Worm (Caenorhabditis elegans) whole organism, L4 larva: ENCODE measurements around the gene C05C12.5.
"Not testable (repeated sequence)": the region's sequence is repeated elsewhere in the genome, so short reads cannot be mapped to it uniquely, and the experiment has no call there.

Experiments
- ZK546.5 ChIP-seq, 2 experiments: sonication (generic microtip); optimal IDR thresholded peaks; 2 replicates each; lab custom pipeline; 2017; ENCODE audit warnings: missing biosample characterization in 2 of 2, missing genetic modification characterization in 2 of 2
- ceh-44 ChIP-seq: fragments of 200-800 bp; sonication (Bioruptor generic); IDR thresholded peaks from 2 replicates; pipeline ENCODE4 v1.3.6; 2022; ENCODE audit warnings: missing genetic modification reagents, missing genetic modification characterization, missing compliant biosample characterization
- ceh-82 ChIP-seq: sonication (generic microtip); optimal IDR thresholded peaks from 2 replicates; lab custom pipeline; 2017; ENCODE audit warnings: missing biosample characterization, missing genetic modification characterization
- dmd-6 ChIP-seq: fragments of 200-800 bp; sonication (Bioruptor generic); IDR thresholded peaks from 2 replicates; pipeline ENCODE4 v1.3.6; 2022; ENCODE audit warnings: missing genetic modification reagents, missing genetic modification characterization, missing compliant biosample characterization
- dpl-1 ChIP-seq: fragments of 150-350 bp; optimal IDR thresholded peaks from 2 replicates; lab custom pipeline; 2014; ENCODE audit warnings: missing biosample characterization, missing genetic modification reagents, missing genetic modification characterization
- dve-1 ChIP-seq: sonication (generic microtip); optimal IDR thresholded peaks from 2 replicates; lab custom pipeline; 2017; ENCODE audit warnings: antibody characterized with exemption, mild to moderate bottlenecking, missing genetic modification characterization, missing compliant biosample characterization; ENCODE audit not compliant: insufficient read depth
- lin-1 ChIP-seq: fragments of 200-800 bp; sonication (Bioruptor generic); IDR thresholded peaks from 2 replicates; pipeline ENCODE4 v1.3.6; 2022; ENCODE audit warnings: missing genetic modification reagents, missing genetic modification characterization, missing compliant biosample characterization
- lsy-2 ChIP-seq, 2 experiments: fragments of 150-350 bp in 1 of 2; sonication (generic microtip) in 1 of 2; optimal IDR thresholded peaks; 2 replicates each; lab custom pipeline; 2014 to 2017; ENCODE audit warnings: missing biosample characterization in 2 of 2, missing genetic modification characterization in 2 of 2
- madf-5 ChIP-seq, 2 experiments: fragments of 200-800 bp; sonication (Bioruptor generic); IDR thresholded peaks; 2 replicates each; pipeline ENCODE4 v1.3.6; 2022; ENCODE audit warnings: missing compliant biosample characterization in 2 of 2, missing genetic modification characterization in 2 of 2
- nhr-102 ChIP-seq: sonication (generic microtip); optimal IDR thresholded peaks from 2 replicates; lab custom pipeline; 2016; ENCODE audit warnings: mild to moderate bottlenecking, missing genetic modification characterization, moderate library complexity, missing compliant biosample characterization
- nhr-237 ChIP-seq: sonication (generic microtip); optimal IDR thresholded peaks from 2 replicates; lab custom pipeline; 2017; ENCODE audit warnings: missing biosample characterization, missing genetic modification characterization
- nhr-77 ChIP-seq: fragments of 150-350 bp; optimal IDR thresholded peaks from 2 replicates; lab custom pipeline; 2014; ENCODE audit warnings: missing biosample characterization, missing genetic modification characterization
- snpc-4 ChIP-seq: fragments of 150-350 bp; optimal IDR thresholded peaks from 2 replicates; lab custom pipeline; 2014; ENCODE audit warnings: missing biosample characterization, missing genetic modification characterization
- unc-62 ChIP-seq, 3 experiments: fragments of 150-350 bp in 1 of 3; sonication (generic microtip); optimal IDR thresholded peaks in 2 of 3; peaks in 1 of 3; 1 replicate in 1 of 3; 2 replicates in 2 of 3; lab custom pipeline; 2014 to 2017; ENCODE audit warnings: missing biosample characterization in 3 of 3, missing genetic modification characterization in 3 of 3, missing genetic modification reagents in 3 of 3, missing genotype in 1 of 3

ce11 chrIV:11225715-11226475 lies 35.1 kb downstream of the C05C12.5 start:
- TF ChIP-seq dmd-6 (GFP tag; lab: Robert Waterston, UW); nhr-237 (tag; lab: Kevin White, UChicago); snpc-4 (tag; lab: Kevin White, UChicago); dve-1 (tag; lab: Kevin White, UChicago); nhr-102 (tag; lab: Kevin White, UChicago); nhr-77; lsy-2 (tag; optimal IDR thresholded peaks at IDR 0.05; lab: Kevin White, UChicago); lin-1; ceh-44 (GFP tag; lab: Robert Waterston, UW); ZK546.5 (tag; optimal IDR thresholded peaks at IDR 0.05; lab: Kevin White, UChicago); dpl-1; unc-62 (GFP tag; optimal IDR thresholded peaks at IDR 0.05 in 1 of 2; lab: Kevin White, UChicago); unc-62 (tag; optimal IDR thresholded peaks at IDR 0.05; lab: Kevin White, UChicago); ceh-82 (tag; lab: Kevin White, UChicago): not testable (repeated sequence)
- peak in 1 of 2 experiments; percentile 92; a peak in 2 of 4 replicates for TF ChIP-seq madf-5 (GFP tag; IDR thresholded peaks at IDR 0.05; lab: Robert Waterston, UW)
